Fruit fly (Drosophila melanogaster): ENCODE data around the gene Dred.

dm6 chr3L:19520645-19521044, 23.4 kb downstream of the Dred start, which contains the start of gene Cpr76Bc:
- TF ChIP-seq rn (GFP tag; IDR thresholded peaks at IDR 0.05) (no peak), EcR (GFP tag; optimal IDR thresholded peaks at IDR 0.05) (no peak), Ets98B (GFP tag; IDR thresholded peaks at IDR 0.05) (no peak), CG13204 (GFP tag; optimal IDR thresholded peaks at IDR 0.05) (no peak), CG10348 (GFP tag; IDR thresholded peaks at IDR 0.05) (no peak), CG9948 (tag; optimal IDR thresholded peaks at IDR 0.05) (no peak), CG34367 (tag; optimal IDR thresholded peaks at IDR 0.05) (no peak), CG12605 (GFP tag; IDR thresholded peaks at IDR 0.05) (no peak), D1 (tag; optimal IDR thresholded peaks at IDR 0.05) (no peak), gl (tag; optimal IDR thresholded peaks at IDR 0.05) (no peak), CG32121 (GFP tag; IDR thresholded peaks at IDR 0.05) (no peak), CG8301 (tag; optimal IDR thresholded peaks at IDR 0.05) (no peak), CG8159 (tag; optimal IDR thresholded peaks at IDR 0.05) (no peak), Pif1B (GFP tag; optimal IDR thresholded peaks at IDR 0.05) (no peak)
